Worm (Caenorhabditis elegans) whole organism, L2 larva: ENCODE data around the gene let-721.

Experiments used
- C34F6.9 ChIP-seq: fragments of 150-350 bp; optimal IDR thresholded peaks from 2 replicates; lab custom pipeline; 2014; ENCODE audit warnings: missing biosample characterization, missing genetic modification characterization
- F13H6.1 ChIP-seq: sonication (generic microtip); optimal IDR thresholded peaks from 2 replicates; lab custom pipeline; 2016; ENCODE audit warnings: missing genetic modification characterization, missing compliant biosample characterization
- R02D3.7 ChIP-seq: fragments of 150-350 bp; optimal IDR thresholded peaks from 2 replicates; lab custom pipeline; 2014; ENCODE audit warnings: missing biosample characterization, missing genetic modification characterization
- Y55F3AM.14 ChIP-seq: fragments of 200-800 bp; sonication (Bioruptor generic); optimal IDR thresholded peaks from 2 replicates; lab custom pipeline; 2018; ENCODE audit warnings: mild to moderate bottlenecking, missing genetic modification characterization, missing compliant biosample characterization
- ZK546.5 ChIP-seq: sonication (generic microtip); optimal IDR thresholded peaks from 2 replicates; lab custom pipeline; 2017; ENCODE audit warnings: missing biosample characterization, missing genetic modification characterization
- alr-1 ChIP-seq: fragments of 150-350 bp; optimal IDR thresholded peaks from 2 replicates; lab custom pipeline; 2014; ENCODE audit warnings: missing biosample characterization, missing genetic modification characterization
- aly-2 ChIP-seq: fragments of 150-350 bp; optimal IDR thresholded peaks from 2 replicates; lab custom pipeline; 2014; ENCODE audit warnings: missing biosample characterization, missing genetic modification characterization
- ama-1 ChIP-seq: fragments of 150-350 bp; optimal IDR thresholded peaks from 2 replicates; lab custom pipeline; 2018; ENCODE audit warnings: inconsistent platforms
- blmp-1 ChIP-seq: sonication (generic microtip); optimal IDR thresholded peaks from 2 replicates; lab custom pipeline; 2017; ENCODE audit warnings: missing genetic modification characterization, mild to moderate bottlenecking, missing compliant biosample characterization, antibody characterized with exemption, moderate library complexity; ENCODE audit not compliant: insufficient read depth
- ceh-16 ChIP-seq: fragments of 150-350 bp; optimal IDR thresholded peaks from 2 replicates; lab custom pipeline; 2014; ENCODE audit warnings: missing biosample characterization, missing genetic modification characterization
- ceh-82 ChIP-seq: fragments of 150-350 bp; optimal IDR thresholded peaks from 2 replicates; lab custom pipeline; 2014; ENCODE audit warnings: missing biosample characterization, missing genetic modification characterization
- crh-2 ChIP-seq: sonication (generic microtip); optimal IDR thresholded peaks from 2 replicates; lab custom pipeline; 2017; ENCODE audit warnings: missing biosample characterization, missing genetic modification characterization
- dmd-4 ChIP-seq: sonication (generic microtip); optimal IDR thresholded peaks from 2 replicates; lab custom pipeline; 2017; ENCODE audit warnings: missing biosample characterization, missing genetic modification characterization
- egl-27 ChIP-seq: sonication (generic microtip); optimal IDR thresholded peaks from 3 replicates; lab custom pipeline; 2017; ENCODE audit warnings: missing biosample characterization, missing genetic modification reagents, missing genetic modification characterization
- elt-3 ChIP-seq: sonication (generic microtip); optimal IDR thresholded peaks from 2 replicates; lab custom pipeline; 2017; ENCODE audit warnings: missing biosample characterization, missing genetic modification characterization
- fos-1 ChIP-seq: fragments of 150-350 bp; optimal IDR thresholded peaks from 2 replicates; lab custom pipeline; 2014; ENCODE audit warnings: missing biosample characterization, missing genetic modification characterization
- gmeb-1 ChIP-seq: fragments of 150-350 bp; optimal IDR thresholded peaks from 2 replicates; lab custom pipeline; 2014; ENCODE audit warnings: missing biosample characterization, missing genetic modification characterization
- lin-11 ChIP-seq: fragments of 150-350 bp; sonication (generic microtip); optimal IDR thresholded peaks from 2 replicates; lab custom pipeline; 2014; ENCODE audit warnings: missing biosample characterization, missing genetic modification characterization, inconsistent platforms, mixed read lengths
- lin-13 ChIP-seq: fragments of 150-350 bp; optimal IDR thresholded peaks from 2 replicates; lab custom pipeline; 2014; ENCODE audit warnings: missing biosample characterization, missing genetic modification reagents, missing genetic modification characterization
- lin-39 ChIP-seq: fragments of 150-350 bp; optimal IDR thresholded peaks from 2 replicates; lab custom pipeline; 2014; ENCODE audit warnings: missing biosample characterization, missing genetic modification reagents, missing genetic modification characterization
- mab-5 ChIP-seq: fragments of 150-350 bp; optimal IDR thresholded peaks from 2 replicates; lab custom pipeline; 2014; ENCODE audit warnings: missing biosample characterization, missing genetic modification characterization
- mdl-1 ChIP-seq, 2 experiments: fragments of 150-350 bp in 1 of 2; sonication (generic microtip) in 1 of 2; optimal IDR thresholded peaks; 2 replicates each; lab custom pipeline; 2017; ENCODE audit warnings: missing biosample characterization in 2 of 2, missing genetic modification characterization in 2 of 2
- nhr-10 ChIP-seq: sonication (generic microtip); optimal IDR thresholded peaks from 2 replicates; lab custom pipeline; 2017; ENCODE audit warnings: missing biosample characterization, missing genetic modification characterization
- nhr-11 ChIP-seq: fragments of 150-350 bp; optimal IDR thresholded peaks from 2 replicates; lab custom pipeline; 2014; ENCODE audit warnings: missing biosample characterization, missing genetic modification characterization
- nhr-12 ChIP-seq: fragments of 150-350 bp; optimal IDR thresholded peaks from 2 replicates; lab custom pipeline; 2014; ENCODE audit warnings: missing biosample characterization, missing genetic modification characterization
- nhr-129 ChIP-seq: fragments of 150-350 bp; optimal IDR thresholded peaks from 2 replicates; lab custom pipeline; 2014; ENCODE audit warnings: missing biosample characterization, missing genetic modification characterization
- nhr-21 ChIP-seq: fragments of 150-350 bp; optimal IDR thresholded peaks from 2 replicates; lab custom pipeline; 2014; ENCODE audit warnings: missing biosample characterization, missing genetic modification characterization
- nhr-23 ChIP-seq: fragments of 150-350 bp; optimal IDR thresholded peaks from 2 replicates; lab custom pipeline; 2014; ENCODE audit warnings: missing biosample characterization, missing genetic modification reagents, missing genetic modification characterization
- nhr-237 ChIP-seq: fragments of 150-350 bp; optimal IDR thresholded peaks from 2 replicates; lab custom pipeline; 2014; ENCODE audit warnings: missing biosample characterization, missing genetic modification characterization
- nhr-25 ChIP-seq: fragments of 150-350 bp; sonication (generic microtip); optimal IDR thresholded peaks from 3 replicates; lab custom pipeline; 2014; ENCODE audit warnings: missing biosample characterization, missing genetic modification characterization
- nhr-6 ChIP-seq: fragments of 150-350 bp; optimal IDR thresholded peaks from 2 replicates; lab custom pipeline; 2014; ENCODE audit warnings: missing biosample characterization, missing genetic modification characterization
- nhr-77 ChIP-seq: fragments of 150-350 bp; optimal IDR thresholded peaks from 2 replicates; lab custom pipeline; 2014; ENCODE audit warnings: missing biosample characterization, missing genetic modification characterization
- peb-1 ChIP-seq: fragments of 150-350 bp; optimal IDR thresholded peaks from 2 replicates; lab custom pipeline; 2014; ENCODE audit warnings: missing biosample characterization, missing genetic modification characterization
- sem-4 ChIP-seq: fragments of 150-350 bp; optimal IDR thresholded peaks from 2 replicates; lab custom pipeline; 2014; ENCODE audit warnings: missing biosample characterization, missing genetic modification reagents, missing genetic modification characterization
- skn-1 ChIP-seq: sonication (generic microtip); optimal IDR thresholded peaks from 2 replicates; lab custom pipeline; 2017; ENCODE audit warnings: missing biosample characterization, missing genetic modification characterization
- sma-3 ChIP-seq: sonication (generic microtip); optimal IDR thresholded peaks from 2 replicates; lab custom pipeline; 2016; ENCODE audit warnings: missing genetic modification reagents, missing genetic modification characterization, missing compliant biosample characterization
- sma-9 ChIP-seq, 2 experiments: fragments of 150-350 bp in 1 of 2; sonication (generic microtip) in 1 of 2; optimal IDR thresholded peaks; 2 replicates each; lab custom pipeline; 2014 to 2016; ENCODE audit warnings: missing genetic modification characterization in 2 of 2, mild to moderate bottlenecking in 1 of 2, missing biosample characterization in 1 of 2, missing compliant biosample characterization in 1 of 2, missing genetic modification reagents in 1 of 2, moderate library complexity in 1 of 2
- snpc-4 ChIP-seq: fragments of 150-350 bp; optimal IDR thresholded peaks from 2 replicates; lab custom pipeline; 2014; ENCODE audit warnings: missing biosample characterization, missing genetic modification characterization
- unc-39 ChIP-seq: fragments of 150-350 bp; optimal IDR thresholded peaks from 2 replicates; lab custom pipeline; 2014; ENCODE audit warnings: missing biosample characterization, missing genetic modification characterization
- unc-55 ChIP-seq: fragments of 150-350 bp; sonication (generic microtip); optimal IDR thresholded peaks from 3 replicates; lab custom pipeline; 2014; ENCODE audit warnings: missing biosample characterization, missing genetic modification reagents, missing genetic modification characterization
- unc-62 ChIP-seq: fragments of 150-350 bp; optimal IDR thresholded peaks from 2 replicates; lab custom pipeline; 2014; ENCODE audit warnings: missing biosample characterization, missing genetic modification reagents, missing genetic modification characterization
- zag-1 ChIP-seq: fragments of 150-350 bp; optimal IDR thresholded peaks from 2 replicates; lab custom pipeline; 2014; ENCODE audit warnings: missing biosample characterization, missing genetic modification characterization
- ztf-1 ChIP-seq: fragments of 200-800 bp; sonication (Bioruptor generic); conservative IDR thresholded peaks from 2 replicates; pipeline ENCODE4 v1.3.6; 2022; ENCODE audit warnings: missing genetic modification characterization, missing compliant biosample characterization
- ztf-11 ChIP-seq: sonication (generic microtip); optimal IDR thresholded peaks from 2 replicates; lab custom pipeline; 2017; ENCODE audit warnings: missing biosample characterization, missing genetic modification characterization
- ztf-4 ChIP-seq: fragments of 150-350 bp; optimal IDR thresholded peaks from 2 replicates; lab custom pipeline; 2014; ENCODE audit warnings: missing biosample characterization, missing genetic modification characterization

let-721 gene

ce11 chrIII:6464113-6464571 is 17.4 kb upstream of the let-721 start (continued):
- TF ChIP-seq nhr-6 = peak; percentile 10
- no peak for TF ChIP-seq alr-1 (tag; lab: Kevin White, UChicago)
- TF ChIP-seq mab-5 (tag; lab: Kevin White, UChicago) = peak; percentile 79
- TF ChIP-seq sma-9 (GFP tag; optimal IDR thresholded peaks at IDR 0.05; lab: Kevin White, UChicago) = peak; percentile 80
- TF ChIP-seq sma-9 (tag; optimal IDR thresholded peaks at IDR 0.05; lab: Kevin White, UChicago) = no peak
- no peak for TF ChIP-seq unc-39 (tag; lab: Kevin White, UChicago)
- no peak for TF ChIP-seq egl-27 (tag; lab: Kevin White, UChicago)
- TF ChIP-seq ztf-4 (tag; lab: Kevin White, UChicago) = peak; percentile 43
- TF ChIP-seq F13H6.1 (tag; lab: Kevin White, UChicago) = peak; percentile 94
- peak; percentile 66 for TF ChIP-seq ceh-82
- peak; percentile 40 for TF ChIP-seq snpc-4 (tag; lab: Kevin White, UChicago)
- no peak for TF ChIP-seq nhr-12 (tag; lab: Kevin White, UChicago)

ce11 chrIII:6463679-6464078 is 17.0 kb upstream of the let-721 start, which contains the start of gene dlc-1:
Gene dlc-1 (minus strand): TSS chrIII:6463779.
- TF ChIP-seq egl-27 (tag; lab: Kevin White, UChicago) (no peak), unc-55 (no peak), Y55F3AM.14 (GFP tag; lab: Kevin White, UChicago) (no peak), lin-39 (tag; lab: Kevin White, UChicago) (no peak), ama-1 (lab: Kevin White, UChicago) (no peak), nhr-129 (tag; lab: Kevin White, UChicago) (no peak), nhr-12 (tag; lab: Kevin White, UChicago) (no peak), ztf-4 (tag; lab: Kevin White, UChicago) (no peak), snpc-4 (tag; lab: Kevin White, UChicago) (no peak), R02D3.7 (no peak), sma-3 (GFP tag; lab: Kevin White, UChicago) (no peak), lin-11 (tag; lab: Kevin White, UChicago) (no peak), unc-62 (GFP tag; lab: Kevin White, UChicago) (no peak), nhr-6 (no peak), skn-1 (tag; lab: Kevin White, UChicago) (no peak), lin-13 (GFP tag; lab: Kevin White, UChicago) (no peak)

- TF ChIP-seq dmd-4 (tag; lab: Kevin White, UChicago) (no peak), ztf-1 (GFP tag; lab: Robert Waterston, UW) (no peak), snpc-4 (tag; lab: Kevin White, UChicago) (no peak), nhr-23 (tag; lab: Kevin White, UChicago) (no peak), lin-39 (tag; lab: Kevin White, UChicago) (no peak), nhr-25 (tag; lab: Kevin White, UChicago) (no peak), nhr-11 (no peak), peb-1 (no peak), mdl-1 (tag; optimal IDR thresholded peaks at IDR 0.05; lab: Kevin White, UChicago) (no peak), nhr-77 (tag; lab: Kevin White, UChicago) (no peak), sma-3 (GFP tag; lab: Kevin White, UChicago) (peak; percentile 45), ztf-4 (tag; lab: Kevin White, UChicago) (peak; percentile 29), alr-1 (tag; lab: Kevin White, UChicago) (no peak), crh-2 (peak; percentile 10), mab-5 (tag; lab: Kevin White, UChicago) (no peak), nhr-21 (no peak), fos-1 (no peak), ceh-82 (no peak), sma-9 (GFP tag; optimal IDR thresholded peaks at IDR 0.05; lab: Kevin White, UChicago) (no peak), sma-9 (tag; optimal IDR thresholded peaks at IDR 0.05; lab: Kevin White, UChicago) (no peak), skn-1 (tag; lab: Kevin White, UChicago) (no peak), ama-1 (lab: Kevin White, UChicago) (peak; percentile 56), unc-62 (GFP tag; lab: Kevin White, UChicago) (no peak), elt-3 (tag; lab: Kevin White, UChicago) (no peak), ZK546.5 (tag; lab: Kevin White, UChicago) (no peak), unc-39 (tag; lab: Kevin White, UChicago) (no peak), ceh-16 (tag; lab: Kevin White, UChicago) (no peak), blmp-1 (tag; lab: Kevin White, UChicago) (no peak), nhr-12 (tag; lab: Kevin White, UChicago) (no peak), unc-55 (no peak), nhr-237 (no peak), nhr-129 (tag; lab: Kevin White, UChicago) (peak; percentile 25), ztf-11 (no peak), gmeb-1 (no peak), Y55F3AM.14 (GFP tag; lab: Kevin White, UChicago) (no peak), sem-4 (tag; lab: Kevin White, UChicago) (no peak), nhr-6 (peak; percentile 19), C34F6.9 (tag; lab: Kevin White, UChicago) (no peak), lin-13 (GFP tag; lab: Kevin White, UChicago) (peak; percentile 15), egl-27 (tag; lab: Kevin White, UChicago) (no peak), nhr-10 (tag; lab: Kevin White, UChicago) (no peak), R02D3.7 (no peak), aly-2 (no peak), F13H6.1 (tag; lab: Kevin White, UChicago) (no peak), zag-1 (tag; lab: Kevin White, UChicago) (no peak), lin-11 (tag; lab: Kevin White, UChicago) (no peak)
Observed at ce11 chrIII:6462610-6463009, 15.9 kb upstream of the let-721 start, which contains the start of gene T26A5.8. Gene T26A5.8 (minus strand): TSS chrIII:6462856.
